Worm (Caenorhabditis elegans) whole organism, mixed stage, embryonic: ENCODE results near the gene srd-5.

Experiments used
- M03D4.4 ChIP-seq: sonication (generic microtip); optimal IDR thresholded peaks from 2 replicates; lab custom pipeline; 2017; ENCODE audit warnings: mild to moderate bottlenecking, missing genetic modification characterization, missing compliant biosample characterization
- bed-3 ChIP-seq: fragments of 200-800 bp; sonication (Bioruptor generic); optimal IDR thresholded peaks from 3 replicates; lab custom pipeline; 2018; ENCODE audit warnings: mild to moderate bottlenecking, missing genetic modification characterization, moderate library complexity, missing compliant biosample characterization
- blmp-1 ChIP-seq: fragments of 150-350 bp; optimal IDR thresholded peaks from 2 replicates; lab custom pipeline; 2014; ENCODE audit warnings: missing biosample characterization, missing genetic modification characterization
- ceh-39 ChIP-seq: fragments of 150-350 bp; optimal IDR thresholded peaks from 2 replicates; lab custom pipeline; 2014; ENCODE audit warnings: missing biosample characterization, missing genetic modification characterization
- ceh-83 ChIP-seq: fragments of 200-800 bp; sonication (Bioruptor generic); optimal IDR thresholded peaks from 2 replicates; lab custom pipeline; 2018; ENCODE audit warnings: mild to moderate bottlenecking, missing genetic modification characterization, missing compliant biosample characterization
- ces-1 ChIP-seq: fragments of 150-350 bp; optimal IDR thresholded peaks from 2 replicates; lab custom pipeline; 2014; ENCODE audit warnings: missing biosample characterization, missing genetic modification reagents, missing genetic modification characterization
- cnd-1 ChIP-seq: fragments of 200-800 bp; sonication (Bioruptor generic); optimal IDR thresholded peaks from 2 replicates; lab custom pipeline; 2018; ENCODE audit warnings: mild to moderate bottlenecking, missing genetic modification characterization, missing compliant biosample characterization
- drap-1 ChIP-seq: fragments of 200-800 bp; sonication (Bioruptor generic); optimal IDR thresholded peaks from 3 replicates; lab custom pipeline; 2018; ENCODE audit warnings: mild to moderate bottlenecking, missing genetic modification characterization, missing compliant biosample characterization
- elt-3 ChIP-seq: fragments of 150-350 bp; optimal IDR thresholded peaks from 2 replicates; lab custom pipeline; 2014; ENCODE audit warnings: missing biosample characterization, missing genetic modification characterization
- flh-1 ChIP-seq: fragments of 200-800 bp; sonication (Bioruptor generic); optimal IDR thresholded peaks from 2 replicates; lab custom pipeline; 2018; ENCODE audit warnings: mild to moderate bottlenecking, missing genetic modification characterization, moderate library complexity, missing compliant biosample characterization
- ham-2 ChIP-seq: fragments of 200-800 bp; sonication (Bioruptor generic); optimal IDR thresholded peaks from 2 replicates; lab custom pipeline; 2018; ENCODE audit warnings: mild to moderate bottlenecking, missing genetic modification characterization, missing compliant biosample characterization
- hlh-1 ChIP-seq: fragments of 150-350 bp; optimal IDR thresholded peaks from 2 replicates; lab custom pipeline; 2014; ENCODE audit warnings: missing biosample characterization, missing genetic modification reagents, missing genetic modification characterization
- lsy-2 ChIP-seq: fragments of 150-350 bp; optimal IDR thresholded peaks from 2 replicates; lab custom pipeline; 2014; ENCODE audit warnings: missing biosample characterization, missing genetic modification characterization
- mab-5 ChIP-seq: fragments of 150-350 bp; optimal IDR thresholded peaks from 2 replicates; lab custom pipeline; 2014; ENCODE audit warnings: missing biosample characterization, missing genetic modification characterization
- mep-1 ChIP-seq: fragments of 150-350 bp; optimal IDR thresholded peaks from 2 replicates; lab custom pipeline; 2017; ENCODE audit warnings: missing biosample characterization, missing genetic modification reagents, missing genetic modification characterization, inconsistent platforms
- mls-2 ChIP-seq: sonication (generic microtip); optimal IDR thresholded peaks from 2 replicates; lab custom pipeline; 2016; ENCODE audit warnings: mild to moderate bottlenecking, missing genetic modification characterization, moderate library complexity, missing compliant biosample characterization
- nhr-12 ChIP-seq: fragments of 150-350 bp; optimal IDR thresholded peaks from 2 replicates; lab custom pipeline; 2014; ENCODE audit warnings: missing biosample characterization, missing genetic modification characterization
- nhr-2 ChIP-seq: fragments of 150-350 bp; optimal IDR thresholded peaks from 2 replicates; lab custom pipeline; 2014; ENCODE audit warnings: missing biosample characterization, missing genetic modification characterization
- nhr-237 ChIP-seq: fragments of 150-350 bp; optimal IDR thresholded peaks from 2 replicates; lab custom pipeline; 2014; ENCODE audit warnings: missing biosample characterization, missing genetic modification characterization
- nhr-76 ChIP-seq: sonication (generic microtip); optimal IDR thresholded peaks from 2 replicates; lab custom pipeline; 2017; ENCODE audit warnings: missing biosample characterization, missing genetic modification characterization
- pha-4 ChIP-seq: fragments of 150-350 bp; optimal IDR thresholded peaks from 2 replicates; lab custom pipeline; 2018; ENCODE audit warnings: missing biosample characterization, missing genetic modification reagents, missing genetic modification characterization
- snpc-4 ChIP-seq: fragments of 150-350 bp; optimal IDR thresholded peaks from 2 replicates; lab custom pipeline; 2014; ENCODE audit warnings: missing biosample characterization, missing genetic modification characterization
- sptf-1 ChIP-seq: sonication (generic microtip); optimal IDR thresholded peaks from 2 replicates; lab custom pipeline; 2017; ENCODE audit warnings: mild to moderate bottlenecking, missing genetic modification characterization, moderate library complexity, missing compliant biosample characterization
- tbx-8 ChIP-seq: fragments of 200-800 bp; sonication (Bioruptor generic); optimal IDR thresholded peaks from 2 replicates; lab custom pipeline; 2018; ENCODE audit warnings: mild to moderate bottlenecking, missing genetic modification characterization, moderate library complexity, missing compliant biosample characterization
- unc-120 ChIP-seq: sonication (generic microtip); optimal IDR thresholded peaks from 2 replicates; lab custom pipeline; 2017; ENCODE audit warnings: missing genetic modification characterization, missing compliant biosample characterization; ENCODE audit not compliant: poor library complexity, severe bottlenecking
- unc-39 ChIP-seq: fragments of 150-350 bp; optimal IDR thresholded peaks from 2 replicates; lab custom pipeline; 2014; ENCODE audit warnings: missing biosample characterization, missing genetic modification characterization
- unc-62 ChIP-seq: fragments of 150-350 bp; optimal IDR thresholded peaks from 2 replicates; lab custom pipeline; 2014; ENCODE audit warnings: missing biosample characterization, missing genetic modification reagents, missing genetic modification characterization
- ztf-11 ChIP-seq: fragments of 150-350 bp; optimal IDR thresholded peaks from 2 replicates; lab custom pipeline; 2014; ENCODE audit warnings: missing biosample characterization, missing genetic modification characterization

The srd-5 gene

ce11 chrIV:5678044-5678443 lies 3.7 kb upstream of the srd-5 start, which contains the start of gene C55C3.4:
Gene C55C3.4, minus strand, starts transcription at chrIV:5678144.
- no peak for TF ChIP-seq mab-5 (tag; lab: Kevin White, UChicago)
- TF ChIP-seq nhr-2: no peak
- no peak for TF ChIP-seq tbx-8 (GFP tag; lab: Kevin White, UChicago)
- TF ChIP-seq pha-4 (tag; lab: Kevin White, UChicago): no peak
- TF ChIP-seq bed-3 (GFP tag; lab: Kevin White, UChicago): no peak

- TF ChIP-seq mab-5 (tag; lab: Kevin White, UChicago) (no peak), nhr-12 (tag; lab: Kevin White, UChicago) (no peak)
Observed at ce11 chrIV:5671325-5671724, 3.0 kb downstream of the srd-5 start.

ce11 chrIV:5669459-5669858 lies 4.9 kb downstream of the srd-5 start, which contains the start of gene T19E7.6:
Gene T19E7.6, minus strand, starts transcription at chrIV:5669503.
- no peak for TF ChIP-seq snpc-4
- no peak for TF ChIP-seq lsy-2 (tag; lab: Kevin White, UChicago)
- TF ChIP-seq ceh-83 (GFP tag; lab: Kevin White, UChicago): no peak
- TF ChIP-seq nhr-2: no peak
- TF ChIP-seq mep-1 (tag; lab: Kevin White, UChicago): no peak
- no peak for TF ChIP-seq mls-2 (tag; lab: Kevin White, UChicago)
- TF ChIP-seq cnd-1 (tag; lab: Kevin White, UChicago): no peak
- TF ChIP-seq ham-2 (GFP tag; lab: Kevin White, UChicago): no peak
- TF ChIP-seq nhr-12 (tag; lab: Kevin White, UChicago): no peak
- no peak for TF ChIP-seq unc-120 (tag; lab: Kevin White, UChicago)
- no peak for TF ChIP-seq mab-5 (tag; lab: Kevin White, UChicago)
- TF ChIP-seq blmp-1: no peak
- TF ChIP-seq, all 35 proteins: peak for 0

ce11 chrIV:5667191-5667590 lies 7.1 kb downstream of the srd-5 start:
- TF ChIP-seq mls-2 (tag; lab: Kevin White, UChicago): no peak
- peak; percentile 14 for TF ChIP-seq pha-4 (tag; lab: Kevin White, UChicago)

ce11 chrIV:5666115-5667028 lies 8.0 kb downstream of the srd-5 start:
- TF ChIP-seq unc-39 (no peak), pha-4 (tag; lab: Kevin White, UChicago) (no peak), mep-1 (tag; lab: Kevin White, UChicago) (no peak), nhr-76 (tag; lab: Kevin White, UChicago) (no peak), unc-120 (tag; lab: Kevin White, UChicago) (no peak), drap-1 (GFP tag; lab: Kevin White, UChicago) (no peak), sptf-1 (tag; lab: Kevin White, UChicago) (no peak), flh-1 (GFP tag; lab: Kevin White, UChicago) (no peak), ham-2 (GFP tag; lab: Kevin White, UChicago) (no peak), ces-1 (GFP tag; lab: Kevin White, UChicago) (no peak)

- TF ChIP-seq ztf-11 (tag; lab: Kevin White, UChicago) (no peak), hlh-1 (tag; lab: Kevin White, UChicago) (peak; percentile 49), ceh-39 (tag; lab: Kevin White, UChicago) (no peak), M03D4.4 (no peak), lsy-2 (tag; lab: Kevin White, UChicago) (peak; percentile 11), ces-1 (GFP tag; lab: Kevin White, UChicago) (peak; percentile 30), mep-1 (tag; lab: Kevin White, UChicago) (peak; percentile 3), unc-62 (GFP tag; lab: Kevin White, UChicago) (peak; percentile 51), elt-3 (tag; lab: Kevin White, UChicago) (no peak), cnd-1 (tag; lab: Kevin White, UChicago) (peak; percentile 61), snpc-4 (no peak), nhr-237 (tag; lab: Kevin White, UChicago) (peak; percentile 4), unc-120 (tag; lab: Kevin White, UChicago) (peak; percentile 28)
Observed at ce11 chrIV:5665353-5665918, 8.9 kb downstream of the srd-5 start.
